Fruit fly (Drosophila melanogaster) whole organism, wandering third instar larva: ENCODE data around the gene Bub3.

Experiments used
- Dfd ChIP-seq: fragments of >200 bp; optimal IDR thresholded peaks from 2 replicates; lab custom pipeline; 2017; ENCODE audit warnings: missing biosample characterization, missing genetic modification characterization
- HLH106 ChIP-seq: fragments of 200-800 bp; optimal IDR thresholded peaks from 3 replicates; lab custom pipeline; 2019; ENCODE audit warnings: missing biosample characterization, mild to moderate bottlenecking, missing genetic modification characterization, moderate library complexity
- Hr78 ChIP-seq: fragments of >200 bp; optimal IDR thresholded peaks from 2 replicates; lab custom pipeline; 2017; ENCODE audit warnings: missing biosample characterization, missing genetic modification characterization
- Mio ChIP-seq: sonication (Bioruptor generic); optimal IDR thresholded peaks from 2 replicates; lab custom pipeline; 2016; ENCODE audit warnings: missing biosample characterization, missing genetic modification characterization
- OdsH ChIP-seq: fragments of 200-800 bp; sonication (Bioruptor generic); optimal IDR thresholded peaks from 2 replicates; lab custom pipeline; 2016; ENCODE audit warnings: missing biosample characterization, mild to moderate bottlenecking, missing genetic modification characterization
- br ChIP-seq: fragments of 200-800 bp; sonication (Bioruptor generic); optimal IDR thresholded peaks from 2 replicates; lab custom pipeline; 2016; ENCODE audit warnings: missing biosample characterization, missing genetic modification characterization
- brk ChIP-seq: fragments of 200-800 bp; sonication (Bioruptor generic); optimal IDR thresholded peaks from 2 replicates; lab custom pipeline; 2016; ENCODE audit warnings: missing biosample characterization, mild to moderate bottlenecking, missing genetic modification characterization
- dl ChIP-seq, 2 experiments: fragments of 175-275, 200-275 bp in 1 of 2; fragments of 200-275 bp in 1 of 2; sonication (Bioruptor generic); optimal IDR thresholded peaks; lab custom pipeline; 2018; ENCODE audit warnings: mild to moderate bottlenecking in 2 of 2, missing biosample characterization in 2 of 2, missing genetic modification characterization in 2 of 2, moderate library complexity in 2 of 2; ENCODE audit not compliant: partially characterized antibody in 2 of 2, insufficient read depth in 1 of 2
- dmrt93B ChIP-seq: fragments of 200-800 bp; sonication (Bioruptor generic); optimal IDR thresholded peaks from 2 replicates; lab custom pipeline; 2018; ENCODE audit warnings: missing biosample characterization, mild to moderate bottlenecking, missing genetic modification characterization
- dsf ChIP-seq: sonication (Bioruptor generic); optimal IDR thresholded peaks from 2 replicates; lab custom pipeline; 2016; ENCODE audit warnings: missing biosample characterization, missing genetic modification characterization, borderline replicate concordance
- pan ChIP-seq: fragments of >200 bp; optimal IDR thresholded peaks from 2 replicates; lab custom pipeline; 2017
- psq ChIP-seq: fragments of 200-800 bp; sonication (Bioruptor generic); optimal IDR thresholded peaks from 3 replicates; lab custom pipeline; 2017; ENCODE audit warnings: missing biosample characterization, mild to moderate bottlenecking, missing genetic modification characterization, moderate library complexity
- sage ChIP-seq: fragments of 200-800 bp; sonication (Bioruptor generic); optimal IDR thresholded peaks from 2 replicates; lab custom pipeline; 2016; ENCODE audit warnings: missing biosample characterization, mild to moderate bottlenecking, missing genetic modification characterization

- no peak for TF ChIP-seq HLH106
- no peak for TF ChIP-seq dsf (GFP tag; lab: Kevin White, UChicago)
- no peak for TF ChIP-seq psq (GFP tag; lab: Kevin White, UChicago)
- TF ChIP-seq brk: no peak
- no peak for TF ChIP-seq Hr78
- TF ChIP-seq pan (lab: Kevin White, UChicago): no peak
- no peak for TF ChIP-seq Mio (GFP tag; lab: Kevin White, UChicago)
- no peak for TF ChIP-seq br
- TF ChIP-seq Dfd (GFP tag; lab: Kevin White, UChicago): peak; percentile 23
- TF ChIP-seq sage (GFP tag; lab: Kevin White, UChicago): no peak
- no peak for TF ChIP-seq dmrt93B (GFP tag; lab: Kevin White, UChicago)
- TF ChIP-seq dl (GFP tag; optimal IDR thresholded peaks at IDR 0.05; lab: Kevin White, UChicago; ENCODE audit: insufficient read depth in 1 of 2, partially characterized antibody in 2 of 2): no peak
- TF ChIP-seq OdsH (GFP tag; lab: Kevin White, UChicago): no peak
These were observed 16.9 kb upstream of the Bub3 start, which contains the start of gene dmrt99B for dm6 chr3R:29692009-29692641.
